Fruit fly (Drosophila melanogaster): Measurements from ENCODE around the gene Nulp1.

The Nulp1 gene

DNA sequence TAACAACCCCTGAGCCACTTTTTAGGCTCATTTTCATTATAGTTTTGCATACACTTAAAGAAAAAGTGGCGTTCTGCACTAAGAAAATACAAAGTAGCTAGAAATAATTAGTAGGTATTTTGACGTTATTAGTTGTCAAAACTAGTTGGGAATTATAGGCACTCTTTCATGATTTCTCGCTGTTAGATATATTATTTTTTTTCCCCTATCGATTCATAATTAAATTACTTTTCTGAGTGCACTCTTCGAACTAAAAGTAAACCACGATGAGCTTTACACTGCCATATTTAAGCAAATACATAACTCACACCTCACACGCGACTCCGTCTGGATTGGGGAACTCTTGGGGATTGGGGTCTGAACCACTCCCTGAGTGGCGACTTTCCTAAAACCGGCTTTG, 37.4 kb upstream of the Nulp1 start:
- peak; percentile 82 for TF ChIP-seq CG8119 (GFP tag; IDR thresholded peaks at IDR 0.05)
- peak; percentile 46 for TF ChIP-seq OdsH (GFP tag; optimal IDR thresholded peaks at IDR 0.05)
- TF ChIP-seq cyc (GFP tag; optimal IDR thresholded peaks at IDR 0.05): peak; percentile 77
- TF ChIP-seq Lpt (GFP tag; optimal IDR thresholded peaks at IDR 0.05): peak; percentile 79
- no peak for TF ChIP-seq Hr38 (GFP tag; optimal IDR thresholded peaks at IDR 0.05)
- no peak for TF ChIP-seq Eip93F (GFP tag; optimal IDR thresholded peaks at IDR 0.05)
- TF ChIP-seq CG32006 (GFP tag; optimal IDR thresholded peaks at IDR 0.05): peak; percentile 71
- no peak for TF ChIP-seq fd85E (GFP tag; optimal IDR thresholded peaks at IDR 0.05)
- TF ChIP-seq Blimp-1 (GFP tag; optimal IDR thresholded peaks at IDR 0.05): peak; percentile 17
- peak; percentile 53 for TF ChIP-seq Met (GFP tag; optimal IDR thresholded peaks at IDR 0.05)
- peak; percentile 31 for TF ChIP-seq net (GFP tag; optimal IDR thresholded peaks at IDR 0.05)
- TF ChIP-seq CG9139 (GFP tag; optimal IDR thresholded peaks at IDR 0.05): no peak
- peak; percentile 33 for TF ChIP-seq CG10669 (GFP tag; optimal IDR thresholded peaks at IDR 0.05)
- TF ChIP-seq topi (GFP tag; optimal IDR thresholded peaks at IDR 0.05): peak; percentile 78
- TF ChIP-seq pdm3 (GFP tag; optimal IDR thresholded peaks at IDR 0.05): peak; percentile 49
- no peak for TF ChIP-seq spab (GFP tag; optimal IDR thresholded peaks at IDR 0.05)
- TF ChIP-seq Eip75B (GFP tag; optimal IDR thresholded peaks at IDR 0.05): peak; percentile 69
- TF ChIP-seq esn (GFP tag; optimal IDR thresholded peaks at IDR 0.05): peak; percentile 62
- TF ChIP-seq fkh (GFP tag; optimal IDR thresholded peaks at IDR 0.05): peak; percentile 56
- peak; percentile 52 for TF ChIP-seq dsx (GFP tag; optimal IDR thresholded peaks at IDR 0.05; ENCODE audit: poor library complexity, severe bottlenecking)
- peak; percentile 84 for TF ChIP-seq CG15336 (GFP tag; IDR thresholded peaks at IDR 0.05)
- TF ChIP-seq CG6808 (GFP tag; optimal IDR thresholded peaks at IDR 0.05): no peak
- peak; percentile 82 for TF ChIP-seq svp (GFP tag)
- peak; percentile 14 for TF ChIP-seq CG31627 (GFP tag; optimal IDR thresholded peaks at IDR 0.05)
- no peak for TF ChIP-seq ss (GFP tag; optimal IDR thresholded peaks at IDR 0.05)
- TF ChIP-seq fd59A (GFP tag; optimal IDR thresholded peaks at IDR 0.05): no peak
- TF ChIP-seq CG6163 (GFP tag; IDR thresholded peaks at IDR 0.05): peak; percentile 88
- TF ChIP-seq CG11902 (GFP tag; optimal IDR thresholded peaks at IDR 0.05): peak; percentile 33
- peak; percentile 53 for TF ChIP-seq CG6792 (GFP tag; optimal IDR thresholded peaks at IDR 0.05)
- peak; percentile 45 for TF ChIP-seq CG34406 (GFP tag; optimal IDR thresholded peaks at IDR 0.05)
- TF ChIP-seq Sox14 (GFP tag; optimal IDR thresholded peaks at IDR 0.05): peak; percentile 37
- TF ChIP-seq CG16779 (tag; optimal IDR thresholded peaks at IDR 0.05): peak; percentile 25
- peak; percentile 26 for TF ChIP-seq CG10631 (GFP tag; optimal IDR thresholded peaks at IDR 0.05)
- no peak for TF ChIP-seq CG4318 (GFP tag; optimal IDR thresholded peaks at IDR 0.05)
- peak; percentile 48; the same call in 1 of the 2 replicates for TF ChIP-seq Gug (GFP tag; IDR thresholded peaks at IDR 0.05)
- TF ChIP-seq Ets21C (GFP tag; optimal IDR thresholded peaks at IDR 0.05): no peak
- peak; percentile 41 for TF ChIP-seq Ets96B (tag; optimal IDR thresholded peaks at IDR 0.05)
- TF ChIP-seq CG6854 (GFP tag; optimal IDR thresholded peaks at IDR 0.05): peak; percentile 30
- TF ChIP-seq CG3919 (GFP tag; optimal IDR thresholded peaks at IDR 0.05): peak; percentile 80
- TF ChIP-seq Smox (GFP tag; optimal IDR thresholded peaks at IDR 0.05): peak; percentile 57
- TF ChIP-seq achi (GFP tag; optimal IDR thresholded peaks at IDR 0.05): peak; percentile 52
- peak; percentile 62 for TF ChIP-seq Hr4 (GFP tag; optimal IDR thresholded peaks at IDR 0.05)
- TF ChIP-seq CG8319 (GFP tag; optimal IDR thresholded peaks at IDR 0.05): peak; percentile 59
- no peak for TF ChIP-seq dac (GFP tag; optimal IDR thresholded peaks at IDR 0.05)
- TF ChIP-seq CG1621 (tag; optimal IDR thresholded peaks at IDR 0.05): no peak
- peak; percentile 70 for TF ChIP-seq CG7368 (GFP tag; optimal IDR thresholded peaks at IDR 0.05)
- TF ChIP-seq CG8632 (GFP tag; optimal IDR thresholded peaks at IDR 0.05): no peak
- TF ChIP-seq Sox102F (GFP tag; optimal IDR thresholded peaks at IDR 0.05): peak; percentile 46
- peak; percentile 17 for TF ChIP-seq vri (GFP tag; optimal IDR thresholded peaks at IDR 0.05)
- peak; percentile 17 for TF ChIP-seq CG3032 (tag; optimal IDR thresholded peaks at IDR 0.05)
- TF ChIP-seq eg (GFP tag; IDR thresholded peaks at IDR 0.05): peak; percentile 85
- no peak; the same call in 1 of the 2 replicates for TF ChIP-seq CG11294 (GFP tag; IDR thresholded peaks at IDR 0.05)
